Worm (Caenorhabditis elegans) whole organism, L3 larva: ENCODE results near the gene C10A4.10.

ENCODE experiments used
- ZK546.5 ChIP-seq: sonication (generic microtip); optimal IDR thresholded peaks from 2 replicates; lab custom pipeline; 2017; ENCODE audit warnings: missing biosample characterization, missing genetic modification characterization
- aly-2 ChIP-seq: fragments of 150-350 bp; optimal IDR thresholded peaks from 2 replicates; lab custom pipeline; 2014; ENCODE audit warnings: missing biosample characterization, missing genetic modification characterization
- ama-1 ChIP-seq: fragments of 150-350 bp; optimal IDR thresholded peaks from 2 replicates; lab custom pipeline; 2018
- ceh-16 ChIP-seq: sonication (generic microtip); optimal IDR thresholded peaks from 2 replicates; lab custom pipeline; 2017; ENCODE audit warnings: missing biosample characterization, missing genetic modification characterization
- elt-1 ChIP-seq: fragments of 150-350 bp; optimal IDR thresholded peaks from 2 replicates; lab custom pipeline; 2014; ENCODE audit warnings: missing biosample characterization, missing genetic modification characterization
- elt-2 ChIP-seq: sonication (generic microtip); optimal IDR thresholded peaks from 2 replicates; lab custom pipeline; 2016; ENCODE audit warnings: missing genetic modification reagents, mild to moderate bottlenecking, missing genetic modification characterization, missing compliant biosample characterization
- fkh-10 ChIP-seq: sonication (generic microtip); optimal IDR thresholded peaks from 2 replicates; lab custom pipeline; 2017; ENCODE audit warnings: missing biosample characterization, missing genetic modification reagents, missing genetic modification characterization
- jun-1 ChIP-seq: fragments of 150-350 bp; optimal IDR thresholded peaks from 2 replicates; lab custom pipeline; 2014; ENCODE audit warnings: missing biosample characterization, missing genetic modification reagents, missing genetic modification characterization
- lin-39 ChIP-seq: fragments of 150-350 bp; optimal IDR thresholded peaks from 2 replicates; lab custom pipeline; 2018; ENCODE audit warnings: missing biosample characterization, missing genetic modification reagents, missing genetic modification characterization
- snpc-4 ChIP-seq: fragments of 150-350 bp; optimal IDR thresholded peaks from 2 replicates; lab custom pipeline; 2014; ENCODE audit warnings: missing biosample characterization, missing genetic modification characterization
- zag-1 ChIP-seq: fragments of 150-350 bp; optimal IDR thresholded peaks from 2 replicates; lab custom pipeline; 2014; ENCODE audit warnings: missing biosample characterization, missing genetic modification characterization

DNA sequence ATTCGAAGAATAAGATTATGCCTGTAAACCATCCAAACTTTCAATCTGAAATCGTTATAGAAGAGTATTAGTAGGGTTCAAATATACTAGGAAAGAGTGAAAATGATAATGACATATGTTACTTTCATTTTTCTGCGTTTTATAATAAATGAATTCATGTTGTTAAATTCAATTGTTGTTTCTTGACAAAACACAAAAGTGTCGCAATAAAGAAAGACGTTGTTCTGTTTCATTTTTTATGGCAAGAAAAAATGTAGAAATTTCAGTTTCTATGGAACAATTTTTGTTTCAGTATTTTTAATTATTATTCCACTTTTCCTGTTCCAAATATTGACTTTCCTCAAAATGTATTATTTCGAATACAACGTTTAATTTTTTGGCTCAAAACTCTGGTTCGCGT lies 2.1 kb downstream of the C10A4.10 start, which contains the start of gene C10A4.4:
- TF ChIP-seq fkh-10 (GFP tag; lab: Kevin White, UChicago), result no peak
- no peak for TF ChIP-seq ceh-16 (tag; lab: Kevin White, UChicago)
- TF ChIP-seq elt-2, result no peak
- TF ChIP-seq aly-2 (tag; lab: Kevin White, UChicago), result no peak
- TF ChIP-seq ZK546.5 (tag; lab: Kevin White, UChicago), result no peak
- no peak for TF ChIP-seq lin-39 (tag; lab: Kevin White, UChicago)
- TF ChIP-seq ama-1, result no peak
- TF ChIP-seq snpc-4 (tag; lab: Kevin White, UChicago), result no peak
- TF ChIP-seq zag-1 (tag; lab: Kevin White, UChicago), result no peak
- TF ChIP-seq elt-1 (tag; lab: Kevin White, UChicago), result no peak
- no peak for TF ChIP-seq jun-1 (tag; lab: Kevin White, UChicago)
